Fruit fly (Drosophila melanogaster): ENCODE data around the gene CG42613.
A peak's percentile ranks its signal among the peaks of the same experiment; 100 is the strongest.

The CG42613 gene

dm6 chr3R:18995556-18996272 lies 66.7 kb downstream of the CG42613 start (continued):
- peak; percentile 22 for TF ChIP-seq stwl (tag; optimal IDR thresholded peaks at IDR 0.05)
- no peak for TF ChIP-seq Dip2 (GFP tag; IDR thresholded peaks at IDR 0.05)
- TF ChIP-seq CG14965 (GFP tag; optimal IDR thresholded peaks at IDR 0.05; ENCODE audit: borderline replicate concordance): no peak
- TF ChIP-seq Drgx (GFP tag; IDR thresholded peaks at IDR 0.05): peak; percentile 88
- TF ChIP-seq CG2889 (GFP tag; IDR thresholded peaks at IDR 0.05): 0 out of 3 replicates have a peak, but pooled peaks have one; percentile 37
- 0 out of 3 replicates have a peak, but pooled peaks have one; percentile 52 for TF ChIP-seq CG11560 (tag; IDR thresholded peaks at IDR 0.05)
- peak; percentile 48 to 78 for TF ChIP-seq chif (GFP tag; optimal IDR thresholded peaks at IDR 0.05)
- peak; percentile 86 for TF ChIP-seq CG6689 (GFP tag; IDR thresholded peaks at IDR 0.05)
- peak; percentile 65; the same call in 1 of the 3 replicates for TF ChIP-seq gce (GFP tag; IDR thresholded peaks at IDR 0.05)
- no peak for TF ChIP-seq CG14860 (GFP tag; IDR thresholded peaks at IDR 0.05; ENCODE audit: partially characterized antibody)
- peak; percentile 70 for TF ChIP-seq Abd-B (GFP tag; optimal IDR thresholded peaks at IDR 0.05)
- peak; percentile 61 for TF ChIP-seq jing (GFP tag; optimal IDR thresholded peaks at IDR 0.05)
- peak; percentile 61 for TF ChIP-seq Mad (GFP tag; optimal IDR thresholded peaks at IDR 0.05)
- peak; percentile 75 for TF ChIP-seq CG32767 (GFP tag; IDR thresholded peaks at IDR 0.05)
- TF ChIP-seq CG17568 (GFP tag; optimal IDR thresholded peaks at IDR 0.05): peak; percentile 27
- no peak for TF ChIP-seq gro (GFP tag; optimal IDR thresholded peaks at IDR 0.05)
- no peak for TF ChIP-seq CG6791 (GFP tag; IDR thresholded peaks at IDR 0.05; ENCODE audit: partially characterized antibody)
- peak; percentile 60 for TF ChIP-seq CG4854 (GFP tag; optimal IDR thresholded peaks at IDR 0.05)
- peak; percentile 39 for TF ChIP-seq CG11398 (GFP tag; optimal IDR thresholded peaks at IDR 0.05)
- peak; percentile 77 for TF ChIP-seq CG10462 (GFP tag; optimal IDR thresholded peaks at IDR 0.05)
- TF ChIP-seq TFAM (GFP tag; optimal IDR thresholded peaks at IDR 0.05): peak; percentile 49
- peak; percentile 58 for TF ChIP-seq CG18619 (GFP tag; optimal IDR thresholded peaks at IDR 0.05)
- peak; percentile 91 for TF ChIP-seq CG10979 (tag; optimal IDR thresholded peaks at IDR 0.05)
- peak; percentile 84 for TF ChIP-seq CG2875 (GFP tag; optimal IDR thresholded peaks at IDR 0.05)
- peak; percentile 45 for TF ChIP-seq CG12659 (GFP tag; optimal IDR thresholded peaks at IDR 0.05)
- no peak for TF ChIP-seq HLHmδ (GFP tag; optimal IDR thresholded peaks at IDR 0.05)
- TF ChIP-seq CG30431 (GFP tag; optimal IDR thresholded peaks at IDR 0.05): peak; percentile 56
- peak; percentile 85 for TF ChIP-seq unpg (GFP tag; optimal IDR thresholded peaks at IDR 0.05)
- peak; percentile 63 for TF ChIP-seq CG15269 (tag; optimal IDR thresholded peaks at IDR 0.05)
- no peak for TF ChIP-seq CG10543 (GFP tag; optimal IDR thresholded peaks at IDR 0.05)
- peak; percentile 84 for TF ChIP-seq ATbp (GFP tag; optimal IDR thresholded peaks at IDR 0.05)
- peak; percentile 77 for TF ChIP-seq Rx (GFP tag; IDR thresholded peaks at IDR 0.05)
- TF ChIP-seq Oaz (GFP tag; IDR thresholded peaks at IDR 0.05): no peak
- no peak for TF ChIP-seq cas (GFP tag; IDR thresholded peaks at IDR 0.05)
- TF ChIP-seq Sox102F (GFP tag; optimal IDR thresholded peaks at IDR 0.05): peak; percentile 94
- no peak for TF ChIP-seq CG34376 (GFP tag; optimal IDR thresholded peaks at IDR 0.05)
- TF ChIP-seq CG5245 (GFP tag; optimal IDR thresholded peaks at IDR 0.05): peak; percentile 75
- TF ChIP-seq grn (GFP tag; optimal IDR thresholded peaks at IDR 0.05): no peak
- peak; percentile 1 for TF ChIP-seq Nf-YC (tag; optimal IDR thresholded peaks at IDR 0.05)
- peak in 1 of 2 experiments; percentile 60 for TF ChIP-seq Hr78 (GFP tag; optimal IDR thresholded peaks at IDR 0.05)
- TF ChIP-seq MESR4 (GFP tag; optimal IDR thresholded peaks at IDR 0.05): no peak
- TF ChIP-seq slbo (GFP tag; IDR thresholded peaks at IDR 0.05): peak; percentile 49
- TF ChIP-seq bab2 (GFP tag; optimal IDR thresholded peaks at IDR 0.05): peak; percentile 68
- TF ChIP-seq croc (GFP tag; conservative IDR thresholded peaks at IDR 0.05): peak; percentile 76
- peak; percentile 58; the same call in 1 of the 2 replicates for TF ChIP-seq bowl (GFP tag; IDR thresholded peaks at IDR 0.05)
- peak; percentile 36 for TF ChIP-seq jumu (GFP tag; optimal IDR thresholded peaks at IDR 0.05)
- TF ChIP-seq Atf6 (GFP tag; IDR thresholded peaks at IDR 0.05): peak; percentile 54; the same call in 1 of the 2 replicates
- TF ChIP-seq Dll (GFP tag; IDR thresholded peaks at IDR 0.05; ENCODE audit: partially characterized antibody): no peak
